Worm (Caenorhabditis elegans) whole organism, L4 larva: ENCODE results near the gene Y39A3B.1.

ENCODE experiments used
- F10B5.3 ChIP-seq: sonication (generic microtip); optimal IDR thresholded peaks from 2 replicates; lab custom pipeline; 2016; ENCODE audit warnings: mild to moderate bottlenecking, missing genetic modification characterization, missing compliant biosample characterization
- F26F4.8 ChIP-seq: fragments of 200-800 bp; sonication (Bioruptor generic); conservative IDR thresholded peaks from 2 replicates; pipeline ENCODE4 v1.3.6; 2022; ENCODE audit warnings: missing genetic modification characterization, missing compliant biosample characterization
- F37D6.2 ChIP-seq: sonication (generic microtip); optimal IDR thresholded peaks from 2 replicates; lab custom pipeline; 2016; ENCODE audit warnings: mild to moderate bottlenecking, missing genetic modification characterization, missing compliant biosample characterization
- F44E2.7 ChIP-seq: fragments of 200-800 bp; sonication (Bioruptor generic); IDR thresholded peaks from 2 replicates; pipeline ENCODE4 v2.1.2; 2022; ENCODE audit warnings: missing genetic modification characterization, missing compliant biosample characterization
- R02D3.7 ChIP-seq: fragments of 150-350 bp; sonication (generic microtip); optimal IDR thresholded peaks from 3 replicates; lab custom pipeline; 2014; ENCODE audit warnings: missing biosample characterization, missing genetic modification characterization
- T20F7.1 ChIP-seq: fragments of 200-800 bp; sonication (Bioruptor generic); optimal IDR thresholded peaks from 2 replicates; lab custom pipeline; 2018; ENCODE audit warnings: mild to moderate bottlenecking, missing genetic modification characterization, missing compliant biosample characterization
- T26A8.4 ChIP-seq: fragments of 200-800 bp; sonication (Bioruptor generic); IDR thresholded peaks from 2 replicates; pipeline ENCODE4 v1.3.6; 2022; ENCODE audit warnings: missing genetic modification characterization, missing compliant biosample characterization
- Y105C5A.15 ChIP-seq: fragments of 200-800 bp; sonication (Bioruptor generic); IDR thresholded peaks from 2 replicates; pipeline ENCODE4 v1.3.6; 2022; ENCODE audit warnings: missing genetic modification characterization, missing compliant biosample characterization
- Y75B8A.6 ChIP-seq: fragments of 200-800 bp; sonication (Bioruptor generic); IDR thresholded peaks from 2 replicates; pipeline ENCODE4 v1.3.6; 2022; ENCODE audit warnings: missing genetic modification reagents, missing genetic modification characterization, missing compliant biosample characterization
- arid-1 ChIP-seq: fragments of 200-800 bp; sonication (Bioruptor generic); conservative IDR thresholded peaks from 2 replicates; pipeline ENCODE4 v1.3.6; 2022; ENCODE audit warnings: missing genetic modification reagents, missing genetic modification characterization, missing compliant biosample characterization
- ceh-28 ChIP-seq: fragments of 150-350 bp; optimal IDR thresholded peaks from 2 replicates; lab custom pipeline; 2014; ENCODE audit warnings: missing biosample characterization, missing genetic modification reagents, missing genetic modification characterization
- ceh-32 ChIP-seq: sonication (generic microtip); optimal IDR thresholded peaks from 2 replicates; lab custom pipeline; 2016; ENCODE audit warnings: mild to moderate bottlenecking, missing genetic modification characterization, missing compliant biosample characterization; ENCODE audit not compliant: poor library complexity
- ceh-44 ChIP-seq: fragments of 200-800 bp; sonication (Bioruptor generic); IDR thresholded peaks from 2 replicates; pipeline ENCODE4 v1.3.6; 2022; ENCODE audit warnings: missing genetic modification reagents, missing genetic modification characterization, missing compliant biosample characterization
- cey-2 ChIP-seq: sonication (generic microtip); optimal IDR thresholded peaks from 3 replicates; lab custom pipeline; 2017; ENCODE audit warnings: missing genetic modification characterization, mild to moderate bottlenecking, missing compliant biosample characterization, antibody characterized with exemption, borderline replicate concordance; ENCODE audit not compliant: insufficient read depth
- daf-12 ChIP-seq: fragments of 150-350 bp; optimal IDR thresholded peaks from 2 replicates; lab custom pipeline; 2014; ENCODE audit warnings: missing biosample characterization, missing genetic modification reagents, missing genetic modification characterization
- daf-8 ChIP-seq: fragments of 200-800 bp; sonication (Bioruptor generic); IDR thresholded peaks from 2 replicates; pipeline ENCODE4 v1.3.6; 2022; ENCODE audit warnings: missing genetic modification characterization, missing compliant biosample characterization
- dmd-9 ChIP-seq: fragments of 200-800 bp; sonication (Bioruptor generic); IDR thresholded peaks from 2 replicates; pipeline ENCODE4 v1.3.6; 2022; ENCODE audit warnings: missing genetic modification reagents, missing genetic modification characterization, missing compliant biosample characterization
- dpl-1 ChIP-seq: fragments of 150-350 bp; optimal IDR thresholded peaks from 2 replicates; lab custom pipeline; 2014; ENCODE audit warnings: missing biosample characterization, missing genetic modification reagents, missing genetic modification characterization
- duxl-1 ChIP-seq: sonication (generic microtip); optimal IDR thresholded peaks from 2 replicates; lab custom pipeline; 2016; ENCODE audit warnings: mild to moderate bottlenecking, missing genetic modification characterization, moderate library complexity, missing compliant biosample characterization; ENCODE audit not compliant: poor library complexity
- egl-27 ChIP-seq: sonication (generic microtip); optimal IDR thresholded peaks from 3 replicates; lab custom pipeline; 2017; ENCODE audit warnings: missing biosample characterization, missing genetic modification reagents, missing genetic modification characterization
- lim-7 ChIP-seq: fragments of 200-800 bp; sonication (Bioruptor generic); IDR thresholded peaks from 2 replicates; pipeline ENCODE4 v1.3.6; 2022; ENCODE audit warnings: missing genetic modification characterization, missing compliant biosample characterization
- lin-13 ChIP-seq: fragments of 150-350 bp; optimal IDR thresholded peaks from 2 replicates; lab custom pipeline; 2014; ENCODE audit warnings: missing biosample characterization, missing genetic modification reagents, missing genetic modification characterization
- madf-9 ChIP-seq: fragments of 200-800 bp; sonication (Bioruptor generic); conservative IDR thresholded peaks from 2 replicates; pipeline ENCODE4 v1.3.6; 2022; ENCODE audit warnings: missing genetic modification reagents, missing genetic modification characterization, missing compliant biosample characterization
- mdl-1 ChIP-seq, 2 experiments: fragments of 150-350 bp in 1 of 2; sonication (generic microtip) in 1 of 2; optimal IDR thresholded peaks; 2 replicates each; lab custom pipeline; 2014 to 2017; ENCODE audit warnings: missing biosample characterization in 2 of 2, missing genetic modification characterization in 2 of 2
- mdt-29 ChIP-seq: fragments of 200-800 bp; sonication (Bioruptor generic); IDR thresholded peaks from 2 replicates; pipeline ENCODE4 v1.3.6; 2022; ENCODE audit warnings: missing genetic modification reagents, missing genetic modification characterization, missing compliant biosample characterization
- mxl-2 ChIP-seq: fragments of 200-800 bp; sonication (Bioruptor generic); conservative IDR thresholded peaks from 2 replicates; pipeline ENCODE4 v1.3.6; 2022; ENCODE audit warnings: missing genetic modification reagents, missing genetic modification characterization, missing compliant biosample characterization
- mxl-3 ChIP-seq: fragments of 200-800 bp; sonication (Bioruptor generic); optimal IDR thresholded peaks from 2 replicates; lab custom pipeline; 2018; ENCODE audit warnings: mild to moderate bottlenecking, missing genetic modification characterization, missing compliant biosample characterization
- nhr-10 ChIP-seq: fragments of 150-350 bp; optimal IDR thresholded peaks from 2 replicates; lab custom pipeline; 2014; ENCODE audit warnings: missing biosample characterization, missing genetic modification characterization
- nhr-11 ChIP-seq: fragments of 150-350 bp; optimal IDR thresholded peaks from 2 replicates; lab custom pipeline; 2014; ENCODE audit warnings: missing biosample characterization, missing genetic modification characterization
- nhr-111 ChIP-seq: fragments of 200-800 bp; sonication (Bioruptor generic); optimal IDR thresholded peaks from 2 replicates; lab custom pipeline; 2018; ENCODE audit warnings: mild to moderate bottlenecking, missing genetic modification characterization, missing compliant biosample characterization
- nhr-25 ChIP-seq: sonication (generic microtip); optimal IDR thresholded peaks from 2 replicates; lab custom pipeline; 2017; ENCODE audit warnings: missing genetic modification characterization, mild to moderate bottlenecking, missing compliant biosample characterization, antibody characterized with exemption, moderate library complexity, borderline replicate concordance; ENCODE audit not compliant: insufficient read depth
- nhr-28 ChIP-seq: fragments of 150-350 bp; optimal IDR thresholded peaks from 2 replicates; lab custom pipeline; 2014; ENCODE audit warnings: missing biosample characterization, missing genetic modification characterization
- nhr-41 ChIP-seq: fragments of 200-800 bp; sonication (Bioruptor generic); IDR thresholded peaks from 2 replicates; pipeline ENCODE4 v1.3.6; 2022; ENCODE audit warnings: missing genetic modification reagents, missing genetic modification characterization, missing compliant biosample characterization
- nhr-76 ChIP-seq: fragments of 150-350 bp; optimal IDR thresholded peaks from 2 replicates; lab custom pipeline; 2014; ENCODE audit warnings: missing biosample characterization, missing genetic modification characterization
- pha-4 ChIP-seq, 2 experiments: fragments of 150-350 bp in 1 of 2; fragments of 200-800 bp in 1 of 2; sonication (Bioruptor generic) in 1 of 2; IDR thresholded peaks in 1 of 2; optimal IDR thresholded peaks in 1 of 2; 2 replicates each; pipeline versions ENCODE4 v1.3.6 to Lab custom; 2014 to 2022; ENCODE audit warnings: missing genetic modification characterization in 2 of 2, missing genetic modification reagents in 2 of 2, missing biosample characterization in 1 of 2, missing compliant biosample characterization in 1 of 2
- php-3 ChIP-seq: fragments of 200-800 bp; sonication (Bioruptor generic); IDR thresholded peaks from 2 replicates; pipeline ENCODE4 v1.3.6; 2022; ENCODE audit warnings: missing genetic modification reagents, missing genetic modification characterization, missing compliant biosample characterization
- sdz-12 ChIP-seq: fragments of 200-800 bp; sonication (Bioruptor generic); optimal IDR thresholded peaks from 2 replicates; lab custom pipeline; 2018; ENCODE audit warnings: mild to moderate bottlenecking, missing genetic modification characterization, missing compliant biosample characterization
- set-16 ChIP-seq: fragments of 200-800 bp; sonication (Bioruptor generic); IDR thresholded peaks from 2 replicates; pipeline ENCODE4 v1.3.6; 2022; ENCODE audit warnings: missing genetic modification reagents, missing genetic modification characterization, missing compliant biosample characterization
- skn-1 ChIP-seq: fragments of 150-350 bp; optimal IDR thresholded peaks from 2 replicates; lab custom pipeline; 2014; ENCODE audit warnings: missing biosample characterization, missing genetic modification characterization
- snpc-4 ChIP-seq: fragments of 150-350 bp; optimal IDR thresholded peaks from 2 replicates; lab custom pipeline; 2014; ENCODE audit warnings: missing biosample characterization, missing genetic modification characterization
- spr-1 ChIP-seq: sonication (generic microtip); optimal IDR thresholded peaks from 2 replicates; lab custom pipeline; 2016; ENCODE audit warnings: mild to moderate bottlenecking, missing genetic modification characterization, missing compliant biosample characterization
- tra-1 ChIP-seq: fragments of 200-800 bp; sonication (Bioruptor generic); IDR thresholded peaks from 2 replicates; pipeline ENCODE4 v1.3.6; 2022; ENCODE audit warnings: missing genetic modification reagents, missing genetic modification characterization, missing compliant biosample characterization
- unc-130 ChIP-seq: sonication (generic microtip); optimal IDR thresholded peaks from 2 replicates; lab custom pipeline; 2016; ENCODE audit warnings: missing genetic modification reagents, missing genetic modification characterization, missing compliant biosample characterization
- unc-39 ChIP-seq: sonication (generic microtip); optimal IDR thresholded peaks from 2 replicates; lab custom pipeline; 2017; ENCODE audit warnings: missing biosample characterization, missing genetic modification characterization
- vab-7 ChIP-seq: fragments of 200-800 bp; sonication (Bioruptor generic); IDR thresholded peaks from 2 replicates; pipeline ENCODE4 v1.3.6; 2022; ENCODE audit warnings: missing genetic modification reagents, missing genetic modification characterization, missing compliant biosample characterization
- zfp-2 ChIP-seq: sonication (generic microtip); optimal IDR thresholded peaks from 2 replicates; lab custom pipeline; 2016; ENCODE audit warnings: mild to moderate bottlenecking, missing genetic modification characterization, missing compliant biosample characterization
- zfp-3 ChIP-seq: fragments of 200-800 bp; sonication (Bioruptor generic); conservative IDR thresholded peaks from 2 replicates; pipeline ENCODE4 v1.3.6; 2022; ENCODE audit warnings: missing genetic modification reagents, missing genetic modification characterization, missing compliant biosample characterization
- ztf-11 ChIP-seq: fragments of 150-350 bp; optimal IDR thresholded peaks from 2 replicates; lab custom pipeline; 2014; ENCODE audit warnings: missing biosample characterization, missing genetic modification characterization

Gene Y39A3B.1

DNA sequence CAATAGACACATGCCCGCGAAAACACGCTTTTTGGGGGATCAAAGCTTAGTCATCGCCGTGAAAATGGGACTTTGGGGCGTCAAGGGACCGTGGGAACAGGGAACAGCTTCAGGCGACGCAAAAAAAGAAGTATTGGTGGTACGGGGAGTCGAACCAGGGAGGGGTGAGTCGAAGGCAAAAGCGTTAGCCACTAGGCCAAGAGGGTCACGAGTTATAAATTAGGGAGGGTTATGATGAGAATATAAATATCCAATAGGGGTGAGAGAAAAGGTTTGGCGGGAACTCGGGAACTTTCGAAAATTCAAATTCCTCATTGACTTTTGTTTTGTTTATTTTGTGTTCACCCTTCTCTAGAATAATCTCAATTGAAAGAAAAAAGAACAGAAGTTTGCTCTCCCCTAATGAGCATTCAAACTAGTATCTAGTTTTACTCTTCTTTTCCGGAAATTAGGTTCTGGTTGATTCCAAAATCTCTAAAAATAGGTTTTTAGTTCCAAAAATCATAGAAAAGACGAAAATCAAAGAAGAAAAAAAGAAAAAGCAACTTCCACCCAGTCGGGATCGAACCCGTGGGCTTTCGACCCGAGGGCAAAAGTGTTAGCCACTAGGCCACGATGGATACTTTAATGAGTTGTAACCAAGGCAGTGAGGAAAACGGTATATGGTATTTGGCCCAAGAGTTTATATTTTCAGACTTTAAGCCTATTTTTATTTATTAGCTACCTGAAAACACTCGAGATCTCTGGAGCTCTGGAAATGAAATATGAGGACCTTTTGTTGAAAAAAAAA lies 25.1 kb downstream of the Y39A3B.1 start (continued):
- peak; percentile 80 for TF ChIP-seq Y105C5A.15
- peak; percentile 62 for TF ChIP-seq duxl-1
- peak; percentile 91 for TF ChIP-seq F26F4.8 (GFP tag; lab: Robert Waterston, UW)
- no peak for TF ChIP-seq nhr-111 (GFP tag; lab: Kevin White, UChicago)
- 0 out of 2 replicates have a peak, but pooled peaks have one; percentile 41 for TF ChIP-seq php-3
- TF ChIP-seq spr-1 (tag; lab: Kevin White, UChicago) = no peak
- TF ChIP-seq ceh-28 (tag; lab: Kevin White, UChicago) = no peak
- no peak for TF ChIP-seq dmd-9
- no peak for TF ChIP-seq F37D6.2 (tag; lab: Kevin White, UChicago)
- TF ChIP-seq set-16 = 0 out of 2 replicates have a peak, but pooled peaks have one; percentile 13
- peak; percentile 1 for TF ChIP-seq unc-130
- peak; percentile 56; the same call in 1 of the 2 replicates for TF ChIP-seq ceh-44 (GFP tag; lab: Robert Waterston, UW)
- no peak for TF ChIP-seq nhr-10 (tag; lab: Kevin White, UChicago)
- peak; percentile 71; the same call in 1 of the 2 replicates for TF ChIP-seq pha-4 (GFP tag; IDR thresholded peaks at IDR 0.05; lab: Robert Waterston, UW)
- TF ChIP-seq pha-4 (tag; optimal IDR thresholded peaks at IDR 0.05; lab: Kevin White, UChicago) = no peak
- no peak for TF ChIP-seq zfp-2
- TF ChIP-seq daf-12 = no peak
- no peak for TF ChIP-seq mdt-29 (GFP tag; lab: Robert Waterston, UW)
- no peak for TF ChIP-seq daf-8 (GFP tag; lab: Robert Waterston, UW)
- TF ChIP-seq ztf-11 (tag; lab: Kevin White, UChicago) = no peak
- 0 out of 2 replicates have a peak, but pooled peaks have one; percentile 36 for TF ChIP-seq zfp-3
- TF ChIP-seq arid-1 (GFP tag; lab: Robert Waterston, UW) = peak; percentile 46; the same call in 1 of the 2 replicates
- TF ChIP-seq dpl-1 (GFP tag; lab: Kevin White, UChicago) = no peak
- TF ChIP-seq unc-39 = no peak
- peak; percentile 80 for TF ChIP-seq vab-7 (GFP tag; lab: Robert Waterston, UW)
- no peak for TF ChIP-seq nhr-28 (tag; lab: Kevin White, UChicago)
- TF ChIP-seq madf-9 (GFP tag; lab: Robert Waterston, UW) = peak; percentile 65
- TF ChIP-seq mxl-3 = no peak
- peak; percentile 88 for TF ChIP-seq lim-7 (GFP tag; lab: Robert Waterston, UW)
- TF ChIP-seq snpc-4 (tag; lab: Kevin White, UChicago) = no peak
- TF ChIP-seq cey-2 = no peak
- TF ChIP-seq Y75B8A.6 (GFP tag; lab: Robert Waterston, UW) = peak; percentile 58; the same call in 1 of the 2 replicates
- TF ChIP-seq sdz-12 = no peak
- no peak for TF ChIP-seq skn-1 (tag; lab: Kevin White, UChicago)
- no peak for TF ChIP-seq T26A8.4 (GFP tag; lab: Robert Waterston, UW)
- 0 out of 2 replicates have a peak, but pooled peaks have one; percentile 36 for TF ChIP-seq tra-1 (GFP tag; lab: Robert Waterston, UW)
- peak; percentile 82 for TF ChIP-seq F44E2.7 (GFP tag; lab: Robert Waterston, UW)
- peak; percentile 63; the same call in 1 of the 2 replicates for TF ChIP-seq nhr-41 (GFP tag; lab: Robert Waterston, UW)
- no peak for TF ChIP-seq mdl-1 (tag; optimal IDR thresholded peaks at IDR 0.05; lab: Kevin White, UChicago)
- no peak for TF ChIP-seq R02D3.7 (tag; lab: Kevin White, UChicago)
- no peak for TF ChIP-seq ceh-32 (tag; lab: Kevin White, UChicago)
- no peak for TF ChIP-seq F10B5.3 (tag; lab: Kevin White, UChicago)
- TF ChIP-seq T20F7.1 (GFP tag; lab: Kevin White, UChicago) = no peak
- no peak for TF ChIP-seq nhr-11
- TF ChIP-seq mxl-2 (GFP tag; lab: Robert Waterston, UW) = no peak
- no peak for TF ChIP-seq egl-27 (tag; lab: Kevin White, UChicago)
- no peak for TF ChIP-seq nhr-25 (tag; lab: Kevin White, UChicago)
- no peak for TF ChIP-seq nhr-76
- peak; percentile 68 for TF ChIP-seq lin-13
